Fruit fly (Drosophila melanogaster) whole organism, embryonic: ENCODE data around the gene CG17819.

Experiments used
- Ada2b ChIP-seq: fragments of 200-800 bp; sonication (Bioruptor generic); IDR thresholded peaks from 2 replicates; pipeline ENCODE4 v1.3.6; 2022; ENCODE audit warnings: missing biosample characterization, missing genetic modification characterization
- Blimp-1 ChIP-seq: fragments of 200-800 bp; sonication (Bioruptor generic); optimal IDR thresholded peaks from 3 replicates; lab custom pipeline; 2018; ENCODE audit warnings: missing biosample characterization, missing genetic modification characterization, mild to moderate bottlenecking, moderate library complexity, missing genetic modification reagents
- CG10147 ChIP-seq: fragments of 200-800 bp; sonication (Bioruptor generic); optimal IDR thresholded peaks from 2 replicates; lab custom pipeline; 2019; ENCODE audit warnings: missing biosample characterization, mild to moderate bottlenecking, missing genetic modification characterization, moderate library complexity
- CG10462 ChIP-seq: fragments of 200-800 bp; sonication (Bioruptor generic); optimal IDR thresholded peaks from 2 replicates; lab custom pipeline; 2016; ENCODE audit warnings: missing biosample characterization, missing genetic modification characterization
- CG10959 ChIP-seq: fragments of 200-800 bp; sonication (Bioruptor generic); IDR thresholded peaks from 2 replicates; pipeline ENCODE4 v1.3.6; 2022; ENCODE audit warnings: missing biosample characterization, missing genetic modification characterization
- CG12071 ChIP-seq: fragments of 200-800 bp; sonication (Bioruptor generic); optimal IDR thresholded peaks from 3 replicates; lab custom pipeline; 2018; ENCODE audit warnings: missing biosample characterization, mild to moderate bottlenecking, missing genetic modification characterization
- CG13123 ChIP-seq: fragments of 200-800 bp; sonication (Bioruptor generic); optimal IDR thresholded peaks from 2 replicates; lab custom pipeline; 2016; ENCODE audit warnings: missing biosample characterization, missing genetic modification characterization
- CG15073 ChIP-seq: fragments of 200-800 bp; sonication (Bioruptor generic); optimal IDR thresholded peaks from 2 replicates; lab custom pipeline; 2016; ENCODE audit warnings: missing biosample characterization, missing genetic modification characterization
- CG1647 ChIP-seq: fragments of 200-800 bp; sonication (Bioruptor generic); optimal IDR thresholded peaks from 3 replicates; lab custom pipeline; 2016; ENCODE audit warnings: missing biosample characterization, missing genetic modification characterization
- CG16813 ChIP-seq: fragments of 200-800 bp; sonication (Bioruptor generic); IDR thresholded peaks from 3 replicates; pipeline ENCODE4 v1.3.6; 2022; ENCODE audit warnings: missing biosample characterization, missing genetic modification characterization; ENCODE audit not compliant: partially characterized antibody
- CG17186 ChIP-seq: fragments of 200-800 bp; sonication (Bioruptor generic); optimal IDR thresholded peaks from 3 replicates; lab custom pipeline; 2017; ENCODE audit warnings: missing biosample characterization, missing genetic modification reagents, missing genetic modification characterization
- CG17385 ChIP-seq: fragments of 200-800 bp; sonication (Bioruptor generic); optimal IDR thresholded peaks from 3 replicates; lab custom pipeline; 2018; ENCODE audit warnings: missing biosample characterization, mild to moderate bottlenecking, missing genetic modification characterization
- CG17568 ChIP-seq: fragments of 200-800 bp; sonication (Bioruptor generic); optimal IDR thresholded peaks from 2 replicates; lab custom pipeline; 2018; ENCODE audit warnings: missing biosample characterization, mild to moderate bottlenecking, missing genetic modification characterization, moderate library complexity
- CG18619 ChIP-seq: fragments of 200-800 bp; sonication (Bioruptor generic); optimal IDR thresholded peaks from 3 replicates; lab custom pipeline; 2017; ENCODE audit warnings: missing biosample characterization, mild to moderate bottlenecking, missing genetic modification characterization
- CG2120 ChIP-seq: fragments of 200-800 bp; sonication (Bioruptor generic); optimal IDR thresholded peaks from 3 replicates; lab custom pipeline; 2016; ENCODE audit warnings: missing biosample characterization, missing genetic modification characterization
- CG2202 ChIP-seq: fragments of 200-800 bp; sonication (Bioruptor generic); optimal IDR thresholded peaks from 2 replicates; lab custom pipeline; 2018; ENCODE audit warnings: missing biosample characterization, mild to moderate bottlenecking, missing genetic modification characterization
- CG3407 ChIP-seq: fragments of 200-800 bp; sonication (Bioruptor generic); optimal IDR thresholded peaks from 2 replicates; lab custom pipeline; 2018; ENCODE audit warnings: missing biosample characterization, mild to moderate bottlenecking, missing genetic modification characterization
- CG7271 ChIP-seq: fragments of 200-800 bp; sonication (Bioruptor generic); optimal IDR thresholded peaks from 2 replicates; lab custom pipeline; 2018; ENCODE audit warnings: missing biosample characterization, mild to moderate bottlenecking, missing genetic modification characterization, moderate library complexity
- CG8089 ChIP-seq: fragments of 200-800 bp; sonication (Bioruptor generic); optimal IDR thresholded peaks from 3 replicates; lab custom pipeline; 2016; ENCODE audit warnings: missing biosample characterization, missing genetic modification characterization
- CG8765 ChIP-seq: fragments of 200-800 bp; sonication (Bioruptor generic); IDR thresholded peaks from 2 replicates; pipeline ENCODE4 v1.3.6; 2022; ENCODE audit warnings: missing biosample characterization, missing genetic modification characterization
- Chrac-16 ChIP-seq: fragments of 200-800 bp; sonication (Bioruptor generic); optimal IDR thresholded peaks from 3 replicates; lab custom pipeline; 2016; ENCODE audit warnings: missing biosample characterization, missing genetic modification characterization
- D19B ChIP-seq: fragments of 200-800 bp; sonication (Bioruptor generic); optimal IDR thresholded peaks from 2 replicates; lab custom pipeline; 2017; ENCODE audit warnings: missing biosample characterization, mild to moderate bottlenecking, missing genetic modification characterization
- Dip2 ChIP-seq: fragments of 200-800 bp; sonication (Bioruptor generic); IDR thresholded peaks from 2 replicates; pipeline ENCODE4 v1.3.6; 2022; ENCODE audit warnings: missing biosample characterization, missing genetic modification characterization
- Doc2 ChIP-seq: fragments of 200-800 bp; sonication (Bioruptor generic); IDR thresholded peaks from 2 replicates; pipeline ENCODE4 v1.3.6; 2022; ENCODE audit warnings: missing biosample characterization, missing genetic modification characterization
- Fer3 ChIP-seq: fragments of 200-800 bp; sonication (Bioruptor generic); optimal IDR thresholded peaks from 2 replicates; lab custom pipeline; 2018; ENCODE audit warnings: missing biosample characterization, mild to moderate bottlenecking, missing genetic modification characterization, moderate library complexity
- Oli ChIP-seq: fragments of 200-800 bp; sonication (Bioruptor generic); optimal IDR thresholded peaks from 2 replicates; lab custom pipeline; 2018; ENCODE audit warnings: missing biosample characterization, mild to moderate bottlenecking, missing genetic modification characterization, moderate library complexity
- Optix ChIP-seq: fragments of 200-800 bp; sonication (Bioruptor generic); IDR thresholded peaks from 3 replicates; pipeline ENCODE4 v1.3.6; 2022; ENCODE audit warnings: missing biosample characterization, missing genetic modification characterization
- Six4 ChIP-seq: fragments of 200-800 bp; sonication (Bioruptor generic); optimal IDR thresholded peaks from 2 replicates; lab custom pipeline; 2016; ENCODE audit warnings: missing biosample characterization, missing genetic modification characterization
- TFAM ChIP-seq: fragments of 200-800 bp; sonication (Bioruptor generic); optimal IDR thresholded peaks from 2 replicates; lab custom pipeline; 2017; ENCODE audit warnings: missing biosample characterization, missing genetic modification characterization, inconsistent platforms
- Trl ChIP-seq, 3 experiments: fragments of >200 bp in 2 of 3; fragments of 200-800 bp in 1 of 3; sonication (Bioruptor generic) in 1 of 3; optimal IDR thresholded peaks; 2 replicates in 1 of 3; 3 replicates in 2 of 3; lab custom pipeline; 2016 to 2017; ENCODE audit warnings: missing biosample characterization in 1 of 3, missing genetic modification characterization in 1 of 3
- caup ChIP-seq: fragments of 200-800 bp; sonication (Bioruptor generic); optimal IDR thresholded peaks from 3 replicates; lab custom pipeline; 2017; ENCODE audit warnings: missing biosample characterization, mild to moderate bottlenecking, missing genetic modification characterization, moderate library complexity; ENCODE audit not compliant: severe bottlenecking
- chm ChIP-seq: fragments of 200-800 bp; sonication (Bioruptor generic); IDR thresholded peaks from 2 replicates; pipeline ENCODE4 v1.3.6; 2022; ENCODE audit warnings: missing biosample characterization, missing genetic modification characterization
- ewg ChIP-seq: fragments of 200-800 bp; sonication (Bioruptor generic); optimal IDR thresholded peaks from 3 replicates; lab custom pipeline; 2017; ENCODE audit warnings: mild to moderate bottlenecking, missing biosample characterization, missing genetic modification reagents, missing genetic modification characterization
- ftz-f1 ChIP-seq: fragments of 200-800 bp; sonication (Bioruptor generic); optimal IDR thresholded peaks from 2 replicates; lab custom pipeline; 2016; ENCODE audit warnings: missing biosample characterization, missing genetic modification characterization
- fu2 ChIP-seq: fragments of 200-800 bp; sonication (Bioruptor generic); optimal IDR thresholded peaks from 2 replicates; lab custom pipeline; 2016; ENCODE audit warnings: missing biosample characterization, missing genetic modification characterization
- hkb ChIP-seq, 2 experiments: fragments of 200-800 bp in 1 of 2; fragments of >200 bp in 1 of 2; sonication (Bioruptor generic) in 1 of 2; IDR thresholded peaks in 1 of 2; optimal IDR thresholded peaks in 1 of 2; 2 replicates each; pipeline versions ENCODE4 v1.3.6 to Lab custom; 2017 to 2022; ENCODE audit warnings: missing biosample characterization in 1 of 2, missing genetic modification characterization in 1 of 2
- ind ChIP-seq: fragments of 200-800 bp; sonication (Bioruptor generic); optimal IDR thresholded peaks from 3 replicates; lab custom pipeline; 2016; ENCODE audit warnings: missing biosample characterization, missing genetic modification characterization
- jigr1 ChIP-seq: fragments of 200-800 bp; sonication (Bioruptor generic); IDR thresholded peaks from 3 replicates; pipeline ENCODE4 v1.3.6; 2022; ENCODE audit warnings: missing biosample characterization, missing genetic modification characterization
- lov ChIP-seq, 2 experiments: fragments of 200-800 bp in 1 of 2; fragments of >200 bp in 1 of 2; sonication (Bioruptor generic) in 1 of 2; IDR thresholded peaks in 1 of 2; optimal IDR thresholded peaks in 1 of 2; 2 replicates in 1 of 2; 3 replicates in 1 of 2; pipeline versions ENCODE4 v1.3.6 to Lab custom; 2017 to 2022; ENCODE audit warnings: missing biosample characterization in 1 of 2, missing genetic modification characterization in 1 of 2
- mld ChIP-seq: fragments of 200-800 bp; sonication (Bioruptor generic); IDR thresholded peaks from 3 replicates; pipeline ENCODE4 v1.3.6; 2022; ENCODE audit warnings: missing biosample characterization, missing genetic modification characterization; ENCODE audit not compliant: partially characterized antibody
- pfk ChIP-seq: fragments of 200-800 bp; sonication (Bioruptor generic); optimal IDR thresholded peaks from 2 replicates; lab custom pipeline; 2018; ENCODE audit warnings: missing biosample characterization, mild to moderate bottlenecking, missing genetic modification characterization, moderate library complexity
- prd ChIP-seq, 3 experiments: fragments of >200 bp in 2 of 3; fragments of 200-800 bp in 1 of 3; sonication (Bioruptor generic) in 1 of 3; optimal IDR thresholded peaks in 2 of 3; IDR thresholded peaks in 1 of 3; 2 replicates in 2 of 3; 3 replicates in 1 of 3; pipeline versions ENCODE4 v1.3.6 to Lab custom; 2017 to 2022; ENCODE audit warnings: missing biosample characterization in 1 of 3, missing genetic modification characterization in 1 of 3
- row ChIP-seq: fragments of 200-800 bp; sonication (Bioruptor generic); IDR thresholded peaks from 3 replicates; pipeline ENCODE4 v1.3.6; 2022; ENCODE audit warnings: missing biosample characterization, missing genetic modification characterization
- scrt ChIP-seq: fragments of 200-800 bp; sonication (Bioruptor generic); optimal IDR thresholded peaks from 2 replicates; lab custom pipeline; 2018; ENCODE audit warnings: missing biosample characterization, mild to moderate bottlenecking, missing genetic modification characterization, moderate library complexity
- sens ChIP-seq: fragments of 200-800 bp; sonication (Bioruptor generic); peaks from one replicate; lab custom pipeline; 2016; ENCODE audit warnings: missing biosample characterization, missing genetic modification characterization
- sim ChIP-seq: fragments of 200-800 bp; sonication (Bioruptor generic); IDR thresholded peaks from 2 replicates; pipeline ENCODE4 v1.3.6; 2022; ENCODE audit warnings: missing biosample characterization, missing genetic modification characterization
- sisA ChIP-seq: fragments of 200-800 bp; sonication (Bioruptor generic); IDR thresholded peaks from 2 replicates; pipeline ENCODE4 v1.3.6; 2022; ENCODE audit warnings: missing biosample characterization, missing genetic modification characterization

The CG17819 gene

DNA sequence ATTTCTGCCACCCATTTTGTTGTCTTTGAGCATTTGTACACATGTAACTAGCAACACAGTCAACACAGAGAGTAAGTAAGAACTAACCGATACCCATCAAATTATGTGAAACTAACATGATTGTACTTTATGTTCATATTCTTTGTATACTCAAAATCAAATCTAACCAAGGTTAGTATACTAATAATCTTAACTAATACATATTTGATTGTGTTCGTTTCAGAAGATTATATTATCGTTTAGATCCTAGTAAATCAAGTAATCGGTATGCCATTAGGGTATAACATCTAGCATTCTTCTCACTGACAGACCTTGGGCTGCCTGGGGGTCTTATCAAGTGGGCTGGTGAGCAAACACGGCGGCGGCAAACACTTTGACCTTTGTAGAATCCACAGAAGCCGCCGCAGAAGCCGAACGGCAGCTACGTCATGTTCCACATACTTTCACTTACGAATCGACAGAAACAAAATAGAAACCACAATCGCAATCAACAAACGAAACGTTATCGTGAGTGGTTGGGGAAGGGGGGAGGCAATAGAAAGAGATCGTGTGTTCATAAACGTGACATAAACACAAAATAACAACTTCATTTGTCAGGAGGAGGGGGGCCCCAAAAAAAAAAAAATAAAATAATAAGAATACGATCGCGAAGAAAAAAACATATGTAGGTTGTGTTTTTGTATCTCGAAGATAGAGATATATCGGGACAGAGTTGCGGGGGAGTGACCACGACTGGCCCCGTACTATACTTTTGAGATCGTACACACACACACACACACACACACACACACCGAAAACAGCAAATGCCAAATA, 49.8 kb downstream of the CG17819 start (continued):
- TF ChIP-seq jigr1 (GFP tag; lab: Robert Waterston, UW) = no peak
- TF ChIP-seq Oli (tag; lab: Kevin White, UChicago) = no peak
- TF ChIP-seq mld (GFP tag; lab: Robert Waterston, UW) = no peak
- no peak for TF ChIP-seq CG10959 (GFP tag; lab: Robert Waterston, UW)
- no peak for TF ChIP-seq Ada2b (GFP tag; lab: Robert Waterston, UW)
- TF ChIP-seq CG17186 (GFP tag; lab: Kevin White, UChicago) = no peak
- no peak for TF ChIP-seq prd (optimal IDR thresholded peaks at IDR 0.05; lab: Kevin White, UChicago)
- no peak for TF ChIP-seq prd (GFP tag; IDR thresholded peaks at IDR 0.05; lab: Robert Waterston, UW)
- no peak for TF ChIP-seq CG7271
- no peak for TF ChIP-seq pfk (GFP tag; lab: Kevin White, UChicago)
- peak; percentile 85 for TF ChIP-seq Blimp-1 (GFP tag; lab: Kevin White, UChicago)
- no peak for TF ChIP-seq sim
- TF ChIP-seq caup (GFP tag; lab: Kevin White, UChicago) = no peak
- no peak for TF ChIP-seq Dip2 (GFP tag; lab: Robert Waterston, UW)
- no peak for TF ChIP-seq CG16813 (GFP tag; lab: Robert Waterston, UW)
- TF ChIP-seq chm (GFP tag; lab: Robert Waterston, UW) = no peak
- no peak for TF ChIP-seq CG8765
- TF ChIP-seq Fer3 = no peak
- TF ChIP-seq CG12071 = no peak
- TF ChIP-seq fu2 (GFP tag; lab: Kevin White, UChicago) = no peak
- TF ChIP-seq D19B = peak; percentile 48
- no peak for TF ChIP-seq TFAM (GFP tag; lab: Kevin White, UChicago)
- TF ChIP-seq CG18619 (GFP tag; lab: Kevin White, UChicago) = no peak
- peak; percentile 91 for TF ChIP-seq sens (GFP tag; lab: Kevin White, UChicago)
- TF ChIP-seq CG13123 (GFP tag; lab: Kevin White, UChicago) = no peak
- TF ChIP-seq CG17568 (GFP tag; lab: Kevin White, UChicago) = no peak
- TF ChIP-seq ind (GFP tag; lab: Kevin White, UChicago) = no peak
- no peak for TF ChIP-seq lov (optimal IDR thresholded peaks at IDR 0.05; lab: Kevin White, UChicago)
- TF ChIP-seq lov (GFP tag; IDR thresholded peaks at IDR 0.05; lab: Robert Waterston, UW) = 0 out of 3 replicates have a peak, but pooled peaks have one; percentile 32
- TF ChIP-seq hkb (optimal IDR thresholded peaks at IDR 0.05; lab: Kevin White, UChicago) = no peak
- no peak for TF ChIP-seq hkb (GFP tag; IDR thresholded peaks at IDR 0.05; lab: Robert Waterston, UW)
- no peak for TF ChIP-seq sisA (GFP tag; lab: Robert Waterston, UW)
- peak; percentile 39 for TF ChIP-seq ftz-f1 (GFP tag; lab: Kevin White, UChicago)
- TF ChIP-seq Optix (GFP tag; lab: Robert Waterston, UW) = no peak
- no peak for TF ChIP-seq ewg (GFP tag; lab: Kevin White, UChicago)
- no peak for TF ChIP-seq CG8089 (GFP tag; lab: Kevin White, UChicago)
- TF ChIP-seq CG10147 (GFP tag; lab: Kevin White, UChicago) = no peak
- no peak for TF ChIP-seq scrt (GFP tag; lab: Kevin White, UChicago)
- TF ChIP-seq CG2120 (GFP tag; lab: Kevin White, UChicago) = no peak
- no peak for TF ChIP-seq CG1647 (GFP tag; lab: Kevin White, UChicago)
- no peak for TF ChIP-seq CG15073 (GFP tag; lab: Kevin White, UChicago)
- no peak for TF ChIP-seq Six4 (GFP tag; lab: Kevin White, UChicago)
- no peak for TF ChIP-seq CG10462
- TF ChIP-seq Chrac-16 = no peak
- TF ChIP-seq row = peak; percentile 46; the same call in 2 of the 3 replicates
- TF ChIP-seq Doc2 (GFP tag; lab: Robert Waterston, UW) = no peak
- peak; percentile 48 for TF ChIP-seq CG2202 (tag; lab: Kevin White, UChicago)
- TF ChIP-seq Trl (optimal IDR thresholded peaks at IDR 0.05; lab: Kevin White, UChicago) = no peak
- TF ChIP-seq Trl (GFP tag; optimal IDR thresholded peaks at IDR 0.05; lab: Kevin White, UChicago) = no peak
- no peak for TF ChIP-seq CG17385 (GFP tag; lab: Kevin White, UChicago)
- peak; percentile 7 for TF ChIP-seq CG3407 (GFP tag; lab: Kevin White, UChicago)
